Worm (Caenorhabditis elegans) whole organism, late embryonic: Measurements from ENCODE around the gene C18D4.12.

Source experiments
- C38D4.7 ChIP-seq: fragments of 200-800 bp; sonication (Bioruptor generic); optimal IDR thresholded peaks from 2 replicates; lab custom pipeline; 2018; ENCODE audit warnings: mild to moderate bottlenecking, missing genetic modification characterization, moderate library complexity, missing compliant biosample characterization
- F13H6.1 ChIP-seq: sonication (generic microtip); optimal IDR thresholded peaks from 2 replicates; lab custom pipeline; 2016; ENCODE audit warnings: missing genetic modification characterization, missing compliant biosample characterization
- K02D7.2 ChIP-seq: sonication (generic microtip); optimal IDR thresholded peaks from 2 replicates; lab custom pipeline; 2017; ENCODE audit warnings: mild to moderate bottlenecking, missing genetic modification characterization, missing compliant biosample characterization
- K09A11.1 ChIP-seq: sonication (generic microtip); optimal IDR thresholded peaks from 2 replicates; lab custom pipeline; 2017; ENCODE audit warnings: antibody characterized with exemption, mild to moderate bottlenecking, missing genetic modification characterization, missing compliant biosample characterization; ENCODE audit not compliant: insufficient read depth
- T23F11.4 ChIP-seq: fragments of 200-800 bp; sonication (Bioruptor generic); optimal IDR thresholded peaks from 2 replicates; lab custom pipeline; 2018; ENCODE audit warnings: mild to moderate bottlenecking, missing genetic modification characterization, missing compliant biosample characterization
- ahr-1 ChIP-seq: sonication (generic microtip); optimal IDR thresholded peaks from 2 replicates; lab custom pipeline; 2016; ENCODE audit warnings: missing genetic modification characterization, missing compliant biosample characterization
- ceh-14 ChIP-seq: sonication (generic microtip); optimal IDR thresholded peaks from 2 replicates; lab custom pipeline; 2016; ENCODE audit warnings: missing genotype, missing genetic modification characterization, missing compliant biosample characterization
- ceh-19 ChIP-seq: fragments of 200-800 bp; sonication (Bioruptor generic); optimal IDR thresholded peaks from 2 replicates; lab custom pipeline; 2018; ENCODE audit warnings: mild to moderate bottlenecking, missing genetic modification characterization, missing compliant biosample characterization
- ceh-2 ChIP-seq: sonication (generic microtip); optimal IDR thresholded peaks from 2 replicates; lab custom pipeline; 2016; ENCODE audit warnings: missing genotype, missing genetic modification characterization, missing compliant biosample characterization
- ceh-22 ChIP-seq: sonication (generic microtip); optimal IDR thresholded peaks from 2 replicates; lab custom pipeline; 2017; ENCODE audit warnings: missing biosample characterization, missing genetic modification characterization
- ceh-24 ChIP-seq: sonication (generic microtip); optimal IDR thresholded peaks from 2 replicates; lab custom pipeline; 2016; ENCODE audit warnings: mild to moderate bottlenecking, missing genetic modification characterization, missing compliant biosample characterization
- ceh-30 ChIP-seq: fragments of 150-350 bp; optimal IDR thresholded peaks from 2 replicates; lab custom pipeline; 2014; ENCODE audit warnings: missing biosample characterization, missing genetic modification characterization
- ceh-31 ChIP-seq: sonication (generic microtip); optimal IDR thresholded peaks from 2 replicates; lab custom pipeline; 2016; ENCODE audit warnings: missing genetic modification characterization, missing compliant biosample characterization
- ceh-34 ChIP-seq: sonication (generic microtip); optimal IDR thresholded peaks from 2 replicates; lab custom pipeline; 2016; ENCODE audit warnings: mild to moderate bottlenecking, missing genetic modification characterization, missing compliant biosample characterization
- ceh-48 ChIP-seq: sonication (generic microtip); optimal IDR thresholded peaks from 2 replicates; lab custom pipeline; 2016; ENCODE audit warnings: missing genetic modification characterization, inconsistent platforms, missing compliant biosample characterization
- dmd-4 ChIP-seq: sonication (generic microtip); optimal IDR thresholded peaks from 2 replicates; lab custom pipeline; 2016; ENCODE audit warnings: borderline replicate concordance, missing genetic modification characterization, missing compliant biosample characterization
- dve-1 ChIP-seq: sonication (generic microtip); optimal IDR thresholded peaks from 2 replicates; lab custom pipeline; 2017; ENCODE audit warnings: antibody characterized with exemption, mild to moderate bottlenecking, missing genetic modification characterization, missing compliant biosample characterization
- elt-2 ChIP-seq: sonication (generic microtip); optimal IDR thresholded peaks from 2 replicates; lab custom pipeline; 2016; ENCODE audit warnings: missing genetic modification reagents, missing genetic modification characterization, missing compliant biosample characterization
- fax-1 ChIP-seq: sonication (generic microtip); optimal IDR thresholded peaks from 2 replicates; lab custom pipeline; 2016; ENCODE audit warnings: missing genotype, missing genetic modification characterization, missing compliant biosample characterization
- fkh-10 ChIP-seq: fragments of 150-350 bp; optimal IDR thresholded peaks from 2 replicates; lab custom pipeline; 2014; ENCODE audit warnings: missing biosample characterization, missing genetic modification reagents, missing genetic modification characterization
- fkh-6 ChIP-seq: sonication (generic microtip); optimal IDR thresholded peaks from 2 replicates; lab custom pipeline; 2016; ENCODE audit warnings: missing genetic modification characterization, missing compliant biosample characterization
- gmeb-2 ChIP-seq: sonication (generic microtip); optimal IDR thresholded peaks from 2 replicates; lab custom pipeline; 2016; ENCODE audit warnings: missing genetic modification characterization, inconsistent platforms, missing compliant biosample characterization
- hlh-6 ChIP-seq: sonication (generic microtip); optimal IDR thresholded peaks from 2 replicates; lab custom pipeline; 2016; ENCODE audit warnings: missing genotype, missing genetic modification characterization, missing compliant biosample characterization
- madf-2 ChIP-seq: sonication (generic microtip); optimal IDR thresholded peaks from 2 replicates; lab custom pipeline; 2017; ENCODE audit warnings: missing genetic modification characterization, missing compliant biosample characterization
- nfya-1 ChIP-seq: sonication (generic microtip); optimal IDR thresholded peaks from 2 replicates; lab custom pipeline; 2017; ENCODE audit warnings: missing genetic modification characterization, mild to moderate bottlenecking, missing compliant biosample characterization, antibody characterized with exemption, moderate library complexity
- nhr-232 ChIP-seq: sonication (generic microtip); optimal IDR thresholded peaks from 2 replicates; lab custom pipeline; 2016; ENCODE audit warnings: missing genetic modification characterization, missing compliant biosample characterization
- pat-9 ChIP-seq: fragments of 200-800 bp; sonication (Bioruptor generic); optimal IDR thresholded peaks from 2 replicates; lab custom pipeline; 2018; ENCODE audit warnings: mild to moderate bottlenecking, missing genetic modification characterization, moderate library complexity, missing compliant biosample characterization
- pha-4 ChIP-seq: fragments of 150-350 bp; optimal IDR thresholded peaks from 2 replicates; lab custom pipeline; 2018; ENCODE audit warnings: missing biosample characterization, missing genetic modification reagents, missing genetic modification characterization
- rnt-1 ChIP-seq: sonication (generic microtip); optimal IDR thresholded peaks from 2 replicates; lab custom pipeline; 2016; ENCODE audit warnings: missing genetic modification characterization, missing compliant biosample characterization
- syd-9 ChIP-seq: sonication (generic microtip); optimal IDR thresholded peaks from 2 replicates; lab custom pipeline; 2016; ENCODE audit warnings: mild to moderate bottlenecking, missing genetic modification characterization, moderate library complexity, missing compliant biosample characterization
- tbx-2 ChIP-seq: sonication (generic microtip); optimal IDR thresholded peaks from 2 replicates; lab custom pipeline; 2016; ENCODE audit warnings: missing genetic modification characterization, missing compliant biosample characterization
- unc-3 ChIP-seq, 2 experiments: fragments of 200-800 bp in 1 of 2; sonication (Bioruptor generic) in 1 of 2; sonication (generic microtip) in 1 of 2; conservative IDR thresholded peaks in 1 of 2; optimal IDR thresholded peaks in 1 of 2; 2 replicates each; pipeline versions ENCODE4 v1.3.6 to Lab custom; 2016 to 2022; ENCODE audit warnings: missing compliant biosample characterization in 2 of 2, missing genetic modification characterization in 2 of 2, missing genetic modification reagents in 1 of 2
- unc-55 ChIP-seq: sonication (generic microtip); optimal IDR thresholded peaks from 2 replicates; lab custom pipeline; 2017; ENCODE audit warnings: missing biosample characterization, missing genetic modification reagents, missing genetic modification characterization

C18D4.12 gene

DNA sequence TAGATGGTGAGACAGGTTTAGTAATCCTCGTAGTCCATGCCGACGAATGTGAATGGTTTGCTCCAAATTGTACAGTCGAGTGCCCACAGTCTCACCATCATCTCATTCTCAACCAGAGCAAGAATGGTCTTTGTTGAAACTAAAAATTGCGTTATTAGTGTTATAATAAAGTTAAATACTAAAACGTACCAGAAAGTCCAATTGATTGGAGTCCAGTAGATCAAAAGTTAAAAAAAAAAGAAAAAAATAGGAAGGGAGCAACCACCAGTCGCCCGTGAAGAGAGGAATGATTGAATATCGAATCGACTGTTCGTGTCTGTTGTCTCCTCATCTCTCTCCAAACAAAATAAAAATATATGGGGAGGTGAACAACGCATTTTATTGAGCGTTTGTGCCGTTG is at the start of gene C18D4.12:
Gene C18D4.12 (minus strand): TSS at position 101 of the 400 bp plus-strand sequence.
- TF ChIP-seq ceh-30 (tag; lab: Kevin White, UChicago) (no peak), rnt-1 (no peak), syd-9 (tag; lab: Kevin White, UChicago) (no peak), F13H6.1 (tag; lab: Kevin White, UChicago) (no peak), K09A11.1 (tag; lab: Kevin White, UChicago) (no peak), ceh-31 (no peak), dve-1 (no peak), ceh-14 (tag; lab: Kevin White, UChicago) (no peak), ceh-48 (no peak), ceh-22 (tag; lab: Kevin White, UChicago) (no peak), nhr-232 (tag; lab: Kevin White, UChicago) (no peak), unc-55 (GFP tag; lab: Kevin White, UChicago) (no peak), tbx-2 (tag; lab: Kevin White, UChicago) (no peak), ceh-19 (GFP tag; lab: Kevin White, UChicago) (no peak), pat-9 (tag; lab: Kevin White, UChicago) (no peak), fkh-10 (no peak), dmd-4 (tag; lab: Kevin White, UChicago) (no peak), hlh-6 (tag; lab: Kevin White, UChicago) (no peak), fax-1 (tag; lab: Kevin White, UChicago) (no peak)

DNA sequence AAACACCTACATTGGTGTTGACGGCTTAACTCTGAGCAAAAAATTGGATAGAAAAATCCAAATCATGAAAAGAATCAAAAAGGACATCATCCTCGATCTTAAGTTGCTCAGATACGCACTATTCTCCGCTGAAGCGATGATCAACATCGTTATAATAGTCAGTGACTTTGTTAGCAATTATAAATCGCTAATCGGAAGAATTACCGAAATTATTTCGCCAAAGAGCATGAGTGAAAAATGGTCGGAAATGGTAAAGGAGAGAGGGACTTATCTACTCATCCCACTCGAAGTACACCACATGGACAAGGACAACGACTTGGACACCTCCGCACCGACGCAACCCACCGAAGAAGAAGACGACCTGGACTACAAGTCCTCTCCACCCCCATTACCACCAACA is 49.6 kb upstream of the C18D4.12 start:
- TF ChIP-seq fax-1 (tag; lab: Kevin White, UChicago) (no peak), ceh-34 (tag; lab: Kevin White, UChicago) (no peak), C38D4.7 (GFP tag; lab: Kevin White, UChicago) (no peak), syd-9 (tag; lab: Kevin White, UChicago) (no peak), hlh-6 (tag; lab: Kevin White, UChicago) (no peak), ceh-24 (tag; lab: Kevin White, UChicago) (no peak), fkh-6 (tag; lab: Kevin White, UChicago) (no peak), ahr-1 (tag; lab: Kevin White, UChicago) (no peak), ceh-2 (tag; lab: Kevin White, UChicago) (no peak), elt-2 (tag; lab: Kevin White, UChicago) (no peak), gmeb-2 (tag; lab: Kevin White, UChicago) (no peak), ceh-31 (no peak)

- TF ChIP-seq madf-2 (tag; lab: Kevin White, UChicago) = no peak
- TF ChIP-seq T23F11.4 (GFP tag; lab: Kevin White, UChicago) = no peak
- TF ChIP-seq fax-1 (tag; lab: Kevin White, UChicago) = no peak
- no peak for TF ChIP-seq unc-3 (GFP tag; conservative IDR thresholded peaks at IDR 0.05; lab: Robert Waterston, UW)
- TF ChIP-seq unc-3 (tag; optimal IDR thresholded peaks at IDR 0.05; lab: Kevin White, UChicago) = no peak
- TF ChIP-seq K02D7.2 (tag; lab: Kevin White, UChicago) = no peak
- no peak for TF ChIP-seq pat-9 (tag; lab: Kevin White, UChicago)
Observed at ce11 chrV:17566850-17567249, 36.5 kb upstream of the C18D4.12 start, which contains the start of gene C38D9.2. Gene C38D9.2 (plus strand): TSS chrV:17567150.

- TF ChIP-seq pha-4 = no peak
- TF ChIP-seq, all 69 proteins: peak for 0
Observed at ce11 chrV:17565903-17566302, 35.5 kb upstream of the C18D4.12 start, which contains the start of gene fbxa-171. Gene fbxa-171 (minus strand): TSS chrV:17566003.

DNA sequence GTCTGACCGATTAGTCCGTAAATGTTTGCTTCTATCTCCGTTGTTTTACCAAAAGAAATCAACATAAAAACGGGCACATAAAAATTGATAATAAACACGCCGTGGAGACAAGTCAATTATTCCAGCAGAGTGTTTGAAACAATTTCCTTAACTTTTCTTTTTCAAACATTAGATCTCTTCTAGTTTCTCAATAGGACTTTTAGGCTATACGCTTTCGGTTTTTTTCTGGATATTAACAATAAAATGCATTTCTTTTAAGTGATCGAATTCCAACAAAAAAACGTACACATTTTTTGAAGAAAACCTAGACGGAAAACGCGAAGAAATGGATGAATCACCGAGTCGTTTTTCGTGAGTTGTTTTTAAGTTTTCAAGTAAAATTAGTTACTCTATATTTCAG is 28.6 kb upstream of the C18D4.12 start, which contains the start of gene fbxa-172:
Gene fbxa-172 (plus strand): TSS at position 301 of the 400 bp plus-strand sequence.
- no peak for TF ChIP-seq ceh-48
- no peak for TF ChIP-seq nfya-1 (tag; lab: Kevin White, UChicago)
